Worm (Caenorhabditis elegans) whole organism, L4 larva: Measurements from ENCODE around the gene srab-24.

Experiments used
- F10B5.3 ChIP-seq: sonication (generic microtip); optimal IDR thresholded peaks from 2 replicates; lab custom pipeline; 2016; ENCODE audit warnings: mild to moderate bottlenecking, missing genetic modification characterization, missing compliant biosample characterization
- F44E2.7 ChIP-seq: fragments of 200-800 bp; sonication (Bioruptor generic); IDR thresholded peaks from 2 replicates; pipeline ENCODE4 v2.1.2; 2022; ENCODE audit warnings: missing genetic modification characterization, missing compliant biosample characterization
- F49E8.2 ChIP-seq: sonication (generic microtip); optimal IDR thresholded peaks from 2 replicates; lab custom pipeline; 2016; ENCODE audit warnings: missing compliant biosample characterization, mild to moderate bottlenecking, missing genetic modification characterization, borderline replicate concordance
- T26A8.4 ChIP-seq: fragments of 200-800 bp; sonication (Bioruptor generic); IDR thresholded peaks from 2 replicates; pipeline ENCODE4 v1.3.6; 2022; ENCODE audit warnings: missing genetic modification characterization, missing compliant biosample characterization
- Y105C5A.15 ChIP-seq: fragments of 200-800 bp; sonication (Bioruptor generic); IDR thresholded peaks from 2 replicates; pipeline ENCODE4 v1.3.6; 2022; ENCODE audit warnings: missing genetic modification characterization, missing compliant biosample characterization
- Y75B8A.6 ChIP-seq: fragments of 200-800 bp; sonication (Bioruptor generic); IDR thresholded peaks from 2 replicates; pipeline ENCODE4 v1.3.6; 2022; ENCODE audit warnings: missing genetic modification reagents, missing genetic modification characterization, missing compliant biosample characterization
- ZK337.2 ChIP-seq: fragments of 200-800 bp; sonication (Bioruptor generic); IDR thresholded peaks from 2 replicates; pipeline ENCODE4 v1.3.6; 2022; ENCODE audit warnings: missing genetic modification reagents, missing genetic modification characterization, missing compliant biosample characterization
- aha-1 ChIP-seq: fragments of 150-350 bp; peaks from one replicate; lab custom pipeline; 2014; ENCODE audit warnings: missing biosample characterization, missing genetic modification characterization
- ama-1 ChIP-seq: fragments of 150-350 bp; optimal IDR thresholded peaks from 2 replicates; lab custom pipeline; 2014; ENCODE audit warnings: inconsistent platforms, mixed read lengths
- arid-1 ChIP-seq: fragments of 200-800 bp; sonication (Bioruptor generic); conservative IDR thresholded peaks from 2 replicates; pipeline ENCODE4 v1.3.6; 2022; ENCODE audit warnings: missing genetic modification reagents, missing genetic modification characterization, missing compliant biosample characterization
- ceh-20 ChIP-seq: fragments of 200-800 bp; sonication (Bioruptor generic); IDR thresholded peaks from 2 replicates; pipeline ENCODE4 v1.3.6; 2022; ENCODE audit warnings: missing genetic modification reagents, missing genetic modification characterization, missing compliant biosample characterization
- ceh-44 ChIP-seq: fragments of 200-800 bp; sonication (Bioruptor generic); IDR thresholded peaks from 2 replicates; pipeline ENCODE4 v1.3.6; 2022; ENCODE audit warnings: missing genetic modification reagents, missing genetic modification characterization, missing compliant biosample characterization
- ceh-62 ChIP-seq: sonication (generic microtip); optimal IDR thresholded peaks from 2 replicates; lab custom pipeline; 2017; ENCODE audit warnings: missing biosample characterization, missing genetic modification characterization
- ces-1 ChIP-seq: fragments of 150-350 bp; sonication (generic microtip); optimal IDR thresholded peaks from 4 replicates; lab custom pipeline; 2014; ENCODE audit warnings: missing biosample characterization, missing genetic modification reagents, missing genetic modification characterization
- daf-12 ChIP-seq: fragments of 150-350 bp; optimal IDR thresholded peaks from 2 replicates; lab custom pipeline; 2014; ENCODE audit warnings: missing biosample characterization, missing genetic modification reagents, missing genetic modification characterization
- daf-16 ChIP-seq, 3 experiments: sonication (generic microtip); optimal IDR thresholded peaks; 2 replicates each; lab custom pipeline; 2016 to 2017; ENCODE audit warnings: missing genetic modification characterization in 3 of 3, missing genetic modification reagents in 3 of 3, mild to moderate bottlenecking in 2 of 3, missing compliant biosample characterization in 2 of 3, missing biosample characterization in 1 of 3, moderate library complexity in 1 of 3
- daf-19 ChIP-seq: fragments of 200-800 bp; sonication (Bioruptor generic); conservative IDR thresholded peaks from 2 replicates; pipeline ENCODE4 v1.3.6; 2022; ENCODE audit warnings: missing genetic modification characterization, missing compliant biosample characterization
- daf-8 ChIP-seq: fragments of 200-800 bp; sonication (Bioruptor generic); IDR thresholded peaks from 2 replicates; pipeline ENCODE4 v1.3.6; 2022; ENCODE audit warnings: missing genetic modification characterization, missing compliant biosample characterization
- dmd-9 ChIP-seq: fragments of 200-800 bp; sonication (Bioruptor generic); IDR thresholded peaks from 2 replicates; pipeline ENCODE4 v1.3.6; 2022; ENCODE audit warnings: missing genetic modification reagents, missing genetic modification characterization, missing compliant biosample characterization
- dpl-1 ChIP-seq: fragments of 150-350 bp; optimal IDR thresholded peaks from 2 replicates; lab custom pipeline; 2014; ENCODE audit warnings: missing biosample characterization, missing genetic modification reagents, missing genetic modification characterization
- duxl-1 ChIP-seq: sonication (generic microtip); optimal IDR thresholded peaks from 2 replicates; lab custom pipeline; 2016; ENCODE audit warnings: mild to moderate bottlenecking, missing genetic modification characterization, moderate library complexity, missing compliant biosample characterization; ENCODE audit not compliant: poor library complexity
- hif-1 ChIP-seq, 2 experiments: sonication (generic microtip); optimal IDR thresholded peaks; 2 replicates each; lab custom pipeline; 2016 to 2017; ENCODE audit warnings: missing compliant biosample characterization in 2 of 2, missing genetic modification characterization in 2 of 2, missing genetic modification reagents in 2 of 2, missing genotype in 2 of 2, mild to moderate bottlenecking in 1 of 2
- lin-13 ChIP-seq: fragments of 150-350 bp; optimal IDR thresholded peaks from 2 replicates; lab custom pipeline; 2014; ENCODE audit warnings: missing biosample characterization, missing genetic modification reagents, missing genetic modification characterization
- lin-38 ChIP-seq: fragments of 200-800 bp; sonication (Bioruptor generic); IDR thresholded peaks from 2 replicates; pipeline ENCODE4 v1.3.6; 2022; ENCODE audit warnings: missing genetic modification reagents, missing genetic modification characterization, missing compliant biosample characterization
- mdl-1 ChIP-seq, 2 experiments: fragments of 150-350 bp in 1 of 2; sonication (generic microtip) in 1 of 2; optimal IDR thresholded peaks; 2 replicates each; lab custom pipeline; 2014 to 2017; ENCODE audit warnings: missing biosample characterization in 2 of 2, missing genetic modification characterization in 2 of 2
- mdt-29 ChIP-seq: fragments of 200-800 bp; sonication (Bioruptor generic); IDR thresholded peaks from 2 replicates; pipeline ENCODE4 v1.3.6; 2022; ENCODE audit warnings: missing genetic modification reagents, missing genetic modification characterization, missing compliant biosample characterization
- mxl-2 ChIP-seq: fragments of 200-800 bp; sonication (Bioruptor generic); conservative IDR thresholded peaks from 2 replicates; pipeline ENCODE4 v1.3.6; 2022; ENCODE audit warnings: missing genetic modification reagents, missing genetic modification characterization, missing compliant biosample characterization
- mxl-3 ChIP-seq: fragments of 200-800 bp; sonication (Bioruptor generic); optimal IDR thresholded peaks from 2 replicates; lab custom pipeline; 2018; ENCODE audit warnings: mild to moderate bottlenecking, missing genetic modification characterization, missing compliant biosample characterization
- nhr-11 ChIP-seq: fragments of 150-350 bp; optimal IDR thresholded peaks from 2 replicates; lab custom pipeline; 2014; ENCODE audit warnings: missing biosample characterization, missing genetic modification characterization
- nhr-111 ChIP-seq: fragments of 200-800 bp; sonication (Bioruptor generic); optimal IDR thresholded peaks from 2 replicates; lab custom pipeline; 2018; ENCODE audit warnings: mild to moderate bottlenecking, missing genetic modification characterization, missing compliant biosample characterization
- nhr-28 ChIP-seq: fragments of 150-350 bp; optimal IDR thresholded peaks from 2 replicates; lab custom pipeline; 2014; ENCODE audit warnings: missing biosample characterization, missing genetic modification characterization
- nhr-41 ChIP-seq: fragments of 200-800 bp; sonication (Bioruptor generic); IDR thresholded peaks from 2 replicates; pipeline ENCODE4 v1.3.6; 2022; ENCODE audit warnings: missing genetic modification reagents, missing genetic modification characterization, missing compliant biosample characterization
- nhr-42 ChIP-seq: fragments of 200-800 bp; sonication (Bioruptor generic); IDR thresholded peaks from 2 replicates; pipeline ENCODE4 v1.3.6; 2022; ENCODE audit warnings: missing genetic modification characterization, missing compliant biosample characterization
- nhr-48 ChIP-seq: sonication (generic microtip); optimal IDR thresholded peaks from 2 replicates; lab custom pipeline; 2016; ENCODE audit warnings: mild to moderate bottlenecking, missing genetic modification characterization, missing compliant biosample characterization
- nhr-76 ChIP-seq: fragments of 150-350 bp; optimal IDR thresholded peaks from 2 replicates; lab custom pipeline; 2014; ENCODE audit warnings: missing biosample characterization, missing genetic modification characterization
- nhr-77 ChIP-seq: fragments of 150-350 bp; optimal IDR thresholded peaks from 2 replicates; lab custom pipeline; 2014; ENCODE audit warnings: missing biosample characterization, missing genetic modification characterization
- pha-4 ChIP-seq, 2 experiments: fragments of 150-350 bp in 1 of 2; fragments of 200-800 bp in 1 of 2; sonication (Bioruptor generic) in 1 of 2; IDR thresholded peaks in 1 of 2; optimal IDR thresholded peaks in 1 of 2; 2 replicates each; pipeline versions ENCODE4 v1.3.6 to Lab custom; 2014 to 2022; ENCODE audit warnings: missing genetic modification characterization in 2 of 2, missing genetic modification reagents in 2 of 2, missing biosample characterization in 1 of 2, missing compliant biosample characterization in 1 of 2
- rbr-2 ChIP-seq: sonication (generic microtip); optimal IDR thresholded peaks from 2 replicates; lab custom pipeline; 2016; ENCODE audit warnings: missing genotype, missing genetic modification characterization, missing compliant biosample characterization
- sdz-12 ChIP-seq: fragments of 200-800 bp; sonication (Bioruptor generic); optimal IDR thresholded peaks from 2 replicates; lab custom pipeline; 2018; ENCODE audit warnings: mild to moderate bottlenecking, missing genetic modification characterization, missing compliant biosample characterization
- set-16 ChIP-seq: fragments of 200-800 bp; sonication (Bioruptor generic); IDR thresholded peaks from 2 replicates; pipeline ENCODE4 v1.3.6; 2022; ENCODE audit warnings: missing genetic modification reagents, missing genetic modification characterization, missing compliant biosample characterization
- skn-1 ChIP-seq: fragments of 150-350 bp; optimal IDR thresholded peaks from 2 replicates; lab custom pipeline; 2014; ENCODE audit warnings: missing biosample characterization, missing genetic modification characterization
- snpc-1.2 ChIP-seq: fragments of 200-800 bp; sonication (Bioruptor generic); IDR thresholded peaks from 2 replicates; pipeline ENCODE4 v1.3.6; 2022; ENCODE audit warnings: missing genetic modification reagents, missing genetic modification characterization, missing compliant biosample characterization
- spr-1 ChIP-seq: sonication (generic microtip); optimal IDR thresholded peaks from 2 replicates; lab custom pipeline; 2016; ENCODE audit warnings: mild to moderate bottlenecking, missing genetic modification characterization, missing compliant biosample characterization
- tra-1 ChIP-seq: fragments of 200-800 bp; sonication (Bioruptor generic); IDR thresholded peaks from 2 replicates; pipeline ENCODE4 v1.3.6; 2022; ENCODE audit warnings: missing genetic modification reagents, missing genetic modification characterization, missing compliant biosample characterization
- unc-130 ChIP-seq: sonication (generic microtip); optimal IDR thresholded peaks from 2 replicates; lab custom pipeline; 2016; ENCODE audit warnings: missing genetic modification reagents, missing genetic modification characterization, missing compliant biosample characterization
- unc-39 ChIP-seq: sonication (generic microtip); optimal IDR thresholded peaks from 2 replicates; lab custom pipeline; 2017; ENCODE audit warnings: missing biosample characterization, missing genetic modification characterization
- unc-62 ChIP-seq, 3 experiments: fragments of 150-350 bp in 1 of 3; sonication (generic microtip); optimal IDR thresholded peaks in 2 of 3; peaks in 1 of 3; 1 replicate in 1 of 3; 2 replicates in 2 of 3; lab custom pipeline; 2014 to 2017; ENCODE audit warnings: missing biosample characterization in 3 of 3, missing genetic modification characterization in 3 of 3, missing genetic modification reagents in 3 of 3, missing genotype in 1 of 3
- vab-7 ChIP-seq: fragments of 200-800 bp; sonication (Bioruptor generic); IDR thresholded peaks from 2 replicates; pipeline ENCODE4 v1.3.6; 2022; ENCODE audit warnings: missing genetic modification reagents, missing genetic modification characterization, missing compliant biosample characterization
- zip-2 ChIP-seq: fragments of 150-350 bp; optimal IDR thresholded peaks from 2 replicates; lab custom pipeline; 2014; ENCODE audit warnings: missing biosample characterization, missing genetic modification characterization

The srab-24 gene

ce11 chrIV:14224912-14225311 is 25.1 kb downstream of the srab-24 start:
- peak; percentile 67 for TF ChIP-seq spr-1 (tag; lab: Kevin White, UChicago)
- no peak for TF ChIP-seq nhr-77 (tag; lab: Kevin White, UChicago)
- peak; percentile 56 for TF ChIP-seq lin-13 (GFP tag; lab: Kevin White, UChicago)
- peak; percentile 45 to 56 for TF ChIP-seq daf-16 (GFP tag; optimal IDR thresholded peaks at IDR 0.05; lab: Kevin White, UChicago)
- peak; percentile 42 for TF ChIP-seq daf-16 (tag; optimal IDR thresholded peaks at IDR 0.05; lab: Kevin White, UChicago)
- no peak for TF ChIP-seq unc-39
- peak; percentile 59; the same call in 1 of the 2 replicates for TF ChIP-seq nhr-42
- no peak for TF ChIP-seq nhr-11
- peak; percentile 11 for TF ChIP-seq nhr-28 (tag; lab: Kevin White, UChicago)
- peak; percentile 82 for TF ChIP-seq daf-19 (GFP tag; lab: Robert Waterston, UW)
- TF ChIP-seq sdz-12 (GFP tag; lab: Kevin White, UChicago), result peak; percentile 5
- TF ChIP-seq mdl-1 (tag; optimal IDR thresholded peaks at IDR 0.05; lab: Kevin White, UChicago), result peak in 1 of 2 experiments; percentile 15
- peak; percentile 91 for TF ChIP-seq arid-1 (GFP tag; lab: Robert Waterston, UW)
- TF ChIP-seq nhr-111 (GFP tag; lab: Kevin White, UChicago), result peak; percentile 33
- TF ChIP-seq mxl-3 (GFP tag; lab: Kevin White, UChicago), result peak; percentile 34
- no peak for TF ChIP-seq set-16 (GFP tag; lab: Robert Waterston, UW)
- TF ChIP-seq lin-38 (GFP tag; lab: Robert Waterston, UW), result peak; percentile 76
- peak; percentile 80; the same call in 1 of the 2 replicates for TF ChIP-seq pha-4 (GFP tag; IDR thresholded peaks at IDR 0.05; lab: Robert Waterston, UW)
- no peak for TF ChIP-seq pha-4 (tag; optimal IDR thresholded peaks at IDR 0.05; lab: Kevin White, UChicago)
- no peak for TF ChIP-seq ces-1 (GFP tag; lab: Kevin White, UChicago)
- peak; percentile 70 for TF ChIP-seq mxl-2
- peak; percentile 19 for TF ChIP-seq zip-2 (tag; lab: Kevin White, UChicago)
- no peak for TF ChIP-seq duxl-1 (tag; lab: Kevin White, UChicago)
- TF ChIP-seq ceh-44 (GFP tag; lab: Robert Waterston, UW), result peak; percentile 84
- no peak for TF ChIP-seq ceh-62 (tag; lab: Kevin White, UChicago)
- TF ChIP-seq nhr-76 (tag; lab: Kevin White, UChicago), result no peak
- no peak for TF ChIP-seq daf-8 (GFP tag; lab: Robert Waterston, UW)
- TF ChIP-seq T26A8.4 (GFP tag; lab: Robert Waterston, UW), result no peak
- peak; percentile 82; the same call in 1 of the 2 replicates for TF ChIP-seq mdt-29 (GFP tag; lab: Robert Waterston, UW)
- peak; percentile 60 for TF ChIP-seq rbr-2 (tag; lab: Kevin White, UChicago)
- peak; percentile 76 for TF ChIP-seq dmd-9 (GFP tag; lab: Robert Waterston, UW)
- peak; percentile 100 for TF ChIP-seq snpc-1.2 (GFP tag; lab: Robert Waterston, UW)
- peak; percentile 62; the same call in 1 of the 2 replicates for TF ChIP-seq Y105C5A.15 (GFP tag; lab: Robert Waterston, UW)
- TF ChIP-seq nhr-41 (GFP tag; lab: Robert Waterston, UW), result peak; percentile 69; the same call in 1 of the 2 replicates
- peak; percentile 58 for TF ChIP-seq unc-130
- peak; percentile 79 for TF ChIP-seq vab-7 (GFP tag; lab: Robert Waterston, UW)
- TF ChIP-seq ZK337.2, result peak; percentile 62; the same call in 1 of the 2 replicates
- peak; percentile 80 for TF ChIP-seq F49E8.2
- peak; percentile 74; the same call in 1 of the 2 replicates for TF ChIP-seq tra-1 (GFP tag; lab: Robert Waterston, UW)
- no peak for TF ChIP-seq F10B5.3 (tag; lab: Kevin White, UChicago)
- TF ChIP-seq skn-1 (tag; lab: Kevin White, UChicago), result no peak
- TF ChIP-seq ama-1 (lab: Kevin White, UChicago), result no peak
- peak in 1 of 2 experiments; percentile 20 for TF ChIP-seq unc-62 (GFP tag; optimal IDR thresholded peaks at IDR 0.05 in 1 of 2; lab: Kevin White, UChicago)
- TF ChIP-seq unc-62 (tag; optimal IDR thresholded peaks at IDR 0.05; lab: Kevin White, UChicago), result no peak
- peak; percentile 83; the same call in 1 of the 2 replicates for TF ChIP-seq Y75B8A.6 (GFP tag; lab: Robert Waterston, UW)
- TF ChIP-seq dpl-1 (GFP tag; lab: Kevin White, UChicago), result peak; percentile 21
- TF ChIP-seq daf-12, result no peak
- peak; percentile 54; the same call in 1 of the 2 replicates for TF ChIP-seq F44E2.7 (GFP tag; lab: Robert Waterston, UW)
- peak; percentile 80 for TF ChIP-seq ceh-20 (GFP tag; lab: Robert Waterston, UW)
- TF ChIP-seq nhr-48 (tag; lab: Kevin White, UChicago), result peak; percentile 38
- TF ChIP-seq aha-1 (tag; lab: Kevin White, UChicago), result peak; percentile 92
- TF ChIP-seq hif-1 (tag; optimal IDR thresholded peaks at IDR 0.05; lab: Kevin White, UChicago), result peak; percentile 52 to 86
